Fruit fly (Drosophila melanogaster) whole organism, adult: Measurements from ENCODE around the gene CG43136.

Experiments used
- CG11617 ChIP-seq: fragments of 200-800 bp; sonication (Bioruptor generic); optimal IDR thresholded peaks from 2 replicates; lab custom pipeline; 2017; ENCODE audit warnings: mild to moderate bottlenecking, missing biosample characterization, missing genetic modification reagents, missing genetic modification characterization
- CG12768 ChIP-seq: fragments of 200-800 bp; sonication (Bioruptor generic); optimal IDR thresholded peaks from 2 replicates; lab custom pipeline; 2017; ENCODE audit warnings: missing biosample characterization, missing genetic modification characterization, mild to moderate bottlenecking, moderate library complexity, missing genetic modification reagents
- CG14711 ChIP-seq: fragments of 200-800 bp; sonication (Bioruptor generic); optimal IDR thresholded peaks from 2 replicates; lab custom pipeline; 2018; ENCODE audit warnings: missing biosample characterization, mild to moderate bottlenecking, missing genetic modification characterization, moderate library complexity
- CG1620 ChIP-seq: fragments of 200-800 bp; sonication (Bioruptor generic); optimal IDR thresholded peaks from 2 replicates; lab custom pipeline; 2016; ENCODE audit warnings: missing biosample characterization, missing genetic modification characterization
- CG33017 ChIP-seq: fragments of 200-800 bp; sonication (Bioruptor generic); optimal IDR thresholded peaks from 2 replicates; lab custom pipeline; 2018; ENCODE audit warnings: missing biosample characterization, mild to moderate bottlenecking, missing genetic modification characterization, moderate library complexity
- CG5204 ChIP-seq: fragments of 200-800 bp; sonication (Bioruptor generic); optimal IDR thresholded peaks from 2 replicates; lab custom pipeline; 2016; ENCODE audit warnings: missing biosample characterization, missing genetic modification characterization
- CG7045 ChIP-seq: fragments of 200-800 bp; sonication (Bioruptor generic); optimal IDR thresholded peaks from 2 replicates; lab custom pipeline; 2017; ENCODE audit warnings: missing biosample characterization, mild to moderate bottlenecking, missing genetic modification characterization
- CG7101 ChIP-seq: fragments of 200-800 bp; sonication (Bioruptor generic); optimal IDR thresholded peaks from 2 replicates; lab custom pipeline; 2018; ENCODE audit warnings: missing biosample characterization, mild to moderate bottlenecking, missing genetic modification characterization, moderate library complexity
- Clk ChIP-seq: fragments of 200-800 bp; sonication (Bioruptor generic); optimal IDR thresholded peaks from 2 replicates; lab custom pipeline; 2017; ENCODE audit warnings: missing biosample characterization, missing genetic modification characterization
- Crg-1 ChIP-seq: fragments of 200-800 bp; sonication (Bioruptor generic); optimal IDR thresholded peaks from 2 replicates; lab custom pipeline; 2016; ENCODE audit warnings: missing biosample characterization, missing genetic modification characterization
- Hr96 ChIP-seq: fragments of 200-800 bp; sonication (Bioruptor generic); optimal IDR thresholded peaks from 2 replicates; lab custom pipeline; 2016; ENCODE audit warnings: missing biosample characterization, missing genetic modification characterization
- Mnt ChIP-seq: fragments of 200-800 bp; sonication (Bioruptor generic); optimal IDR thresholded peaks from 2 replicates; lab custom pipeline; 2016; ENCODE audit warnings: missing biosample characterization, mild to moderate bottlenecking, missing genetic modification characterization
- bab1 ChIP-seq: fragments of 200-800 bp; sonication (Bioruptor generic); optimal IDR thresholded peaks from 3 replicates; lab custom pipeline; 2019; ENCODE audit warnings: missing biosample characterization, mild to moderate bottlenecking, missing genetic modification characterization, moderate library complexity
- cic ChIP-seq: fragments of 200-800 bp; sonication (Bioruptor generic); optimal IDR thresholded peaks from 2 replicates; lab custom pipeline; 2017; ENCODE audit warnings: missing biosample characterization, mild to moderate bottlenecking, missing genetic modification characterization, moderate library complexity
- cnc ChIP-seq, 2 experiments: fragments of >200 bp; optimal IDR thresholded peaks; 2 replicates each; lab custom pipeline; 2017
- kay ChIP-seq: fragments of 200-800 bp; sonication (Bioruptor generic); peaks from one replicate; lab custom pipeline; 2016; ENCODE audit warnings: missing biosample characterization, missing genetic modification characterization, borderline replicate concordance
- ovo ChIP-seq: fragments of 200-800 bp; sonication (Bioruptor generic); optimal IDR thresholded peaks from 2 replicates; lab custom pipeline; 2016; ENCODE audit warnings: missing biosample characterization, missing genetic modification characterization
- pad ChIP-seq: fragments of 200-800 bp; sonication (Bioruptor generic); optimal IDR thresholded peaks from 3 replicates; lab custom pipeline; 2017; ENCODE audit warnings: missing biosample characterization, missing genetic modification characterization, mild to moderate bottlenecking, moderate library complexity, missing genetic modification reagents
- tj ChIP-seq: fragments of 200-800 bp; sonication (Bioruptor generic); optimal IDR thresholded peaks from 3 replicates; lab custom pipeline; 2017; ENCODE audit warnings: missing biosample characterization, mild to moderate bottlenecking, missing genetic modification characterization, moderate library complexity
- toe ChIP-seq: fragments of 200-800 bp; sonication (Bioruptor generic); optimal IDR thresholded peaks from 2 replicates; lab custom pipeline; 2016; ENCODE audit warnings: missing biosample characterization, missing genetic modification characterization

Gene CG43136

dm6 chrX:5853461-5853860, at the start of gene CG43136:
Gene CG43136 (plus strand): TSS chrX:5853761.
- no peak for TF ChIP-seq cic
- no peak for TF ChIP-seq Crg-1 (GFP tag; lab: Kevin White, UChicago)
- no peak for TF ChIP-seq CG14711 (tag; lab: Kevin White, UChicago)
- TF ChIP-seq CG12768 (GFP tag; lab: Kevin White, UChicago): no peak
- TF ChIP-seq CG33017 (tag; lab: Kevin White, UChicago): no peak
- no peak for TF ChIP-seq ovo (GFP tag; lab: Kevin White, UChicago)
- no peak for TF ChIP-seq CG5204 (GFP tag; lab: Kevin White, UChicago)
- no peak for TF ChIP-seq CG7045 (GFP tag; lab: Kevin White, UChicago)
- TF ChIP-seq cnc (optimal IDR thresholded peaks at IDR 0.05; lab: Kevin White, UChicago): no peak
- TF ChIP-seq Hr96 (GFP tag; lab: Kevin White, UChicago): no peak
- TF ChIP-seq bab1 (GFP tag; lab: Kevin White, UChicago): no peak
- no peak for TF ChIP-seq CG7101 (tag; lab: Kevin White, UChicago)
- TF ChIP-seq CG1620 (GFP tag; lab: Kevin White, UChicago): no peak
- TF ChIP-seq Clk (GFP tag; lab: Kevin White, UChicago): no peak
- TF ChIP-seq Mnt (GFP tag; lab: Kevin White, UChicago): no peak
- TF ChIP-seq pad: no peak
- TF ChIP-seq tj (GFP tag; lab: Kevin White, UChicago): no peak
- TF ChIP-seq CG11617 (GFP tag; lab: Kevin White, UChicago): no peak
- no peak for TF ChIP-seq kay (GFP tag; lab: Kevin White, UChicago)
- TF ChIP-seq toe: no peak

- TF ChIP-seq CG11617 (GFP tag; lab: Kevin White, UChicago) (no peak), CG7045 (GFP tag; lab: Kevin White, UChicago) (no peak), Crg-1 (GFP tag; lab: Kevin White, UChicago) (no peak), CG7101 (tag; lab: Kevin White, UChicago) (no peak), toe (no peak), cnc (optimal IDR thresholded peaks at IDR 0.05; lab: Kevin White, UChicago) (no peak), Hr96 (GFP tag; lab: Kevin White, UChicago) (no peak), Mnt (GFP tag; lab: Kevin White, UChicago) (no peak)
Measured at dm6 chrX:5804377-5804776, 49.2 kb upstream of the CG43136 start, which contains the start of gene Cpr5C. Gene Cpr5C (plus strand): TSS chrX:5804677.

- TF ChIP-seq tj (GFP tag; lab: Kevin White, UChicago): no peak
- TF ChIP-seq CG7101 (tag; lab: Kevin White, UChicago): no peak
- TF ChIP-seq cic: no peak
- TF ChIP-seq Hr96 (GFP tag; lab: Kevin White, UChicago): no peak
- TF ChIP-seq CG12768 (GFP tag; lab: Kevin White, UChicago): no peak
- no peak for TF ChIP-seq ovo (GFP tag; lab: Kevin White, UChicago)
- TF ChIP-seq CG1620 (GFP tag; lab: Kevin White, UChicago): no peak
- TF ChIP-seq CG14711 (tag; lab: Kevin White, UChicago): no peak
- no peak for TF ChIP-seq CG11617 (GFP tag; lab: Kevin White, UChicago)
- TF ChIP-seq CG7045 (GFP tag; lab: Kevin White, UChicago): no peak
- no peak for TF ChIP-seq bab1 (GFP tag; lab: Kevin White, UChicago)
- TF ChIP-seq CG33017 (tag; lab: Kevin White, UChicago): no peak
- TF ChIP-seq Mnt (GFP tag; lab: Kevin White, UChicago): no peak
- no peak for TF ChIP-seq Clk (GFP tag; lab: Kevin White, UChicago)
Measured at dm6 chrX:5808654-5809053, 44.9 kb upstream of the CG43136 start, which contains the start of gene Prosbeta2R1. Gene Prosbeta2R1 (plus strand): TSS chrX:5808954.

- TF ChIP-seq bab1 (GFP tag; lab: Kevin White, UChicago): no peak
- TF ChIP-seq tj (GFP tag; lab: Kevin White, UChicago): no peak
- TF ChIP-seq toe: no peak
- TF ChIP-seq CG14711 (tag; lab: Kevin White, UChicago): no peak
- TF ChIP-seq Hr96 (GFP tag; lab: Kevin White, UChicago): no peak
- no peak for TF ChIP-seq CG5204 (GFP tag; lab: Kevin White, UChicago)
- no peak for TF ChIP-seq CG1620 (GFP tag; lab: Kevin White, UChicago)
- no peak for TF ChIP-seq CG12768 (GFP tag; lab: Kevin White, UChicago)
Measured at dm6 chrX:5812877-5813276, 40.7 kb upstream of the CG43136 start, which contains the start of gene CG44329. Gene CG44329 (minus strand): TSS chrX:5812977.

- TF ChIP-seq Mnt (GFP tag; lab: Kevin White, UChicago) (peak; percentile 45), CG33017 (tag; lab: Kevin White, UChicago) (no peak), pad (no peak), CG12768 (GFP tag; lab: Kevin White, UChicago) (no peak), Crg-1 (GFP tag; lab: Kevin White, UChicago) (no peak), CG7101 (tag; lab: Kevin White, UChicago) (no peak)
Measured at dm6 chrX:5815720-5816119, 37.8 kb upstream of the CG43136 start, which contains the start of gene AgmNAT. Gene AgmNAT (minus strand): TSS chrX:5815820.

- TF ChIP-seq Mnt (GFP tag; lab: Kevin White, UChicago): no peak
- TF ChIP-seq kay (GFP tag; lab: Kevin White, UChicago): no peak
- TF ChIP-seq CG1620 (GFP tag; lab: Kevin White, UChicago): no peak
- no peak for TF ChIP-seq cnc (optimal IDR thresholded peaks at IDR 0.05; lab: Kevin White, UChicago)
- no peak for TF ChIP-seq cic
- no peak for TF ChIP-seq CG7045 (GFP tag; lab: Kevin White, UChicago)
- no peak for TF ChIP-seq CG5204 (GFP tag; lab: Kevin White, UChicago)
- no peak for TF ChIP-seq toe
- TF ChIP-seq bab1 (GFP tag; lab: Kevin White, UChicago): no peak
- no peak for TF ChIP-seq ovo (GFP tag; lab: Kevin White, UChicago)
Measured at dm6 chrX:5817191-5817590, 36.4 kb upstream of the CG43136 start.
